In the genomic region with DNA sequence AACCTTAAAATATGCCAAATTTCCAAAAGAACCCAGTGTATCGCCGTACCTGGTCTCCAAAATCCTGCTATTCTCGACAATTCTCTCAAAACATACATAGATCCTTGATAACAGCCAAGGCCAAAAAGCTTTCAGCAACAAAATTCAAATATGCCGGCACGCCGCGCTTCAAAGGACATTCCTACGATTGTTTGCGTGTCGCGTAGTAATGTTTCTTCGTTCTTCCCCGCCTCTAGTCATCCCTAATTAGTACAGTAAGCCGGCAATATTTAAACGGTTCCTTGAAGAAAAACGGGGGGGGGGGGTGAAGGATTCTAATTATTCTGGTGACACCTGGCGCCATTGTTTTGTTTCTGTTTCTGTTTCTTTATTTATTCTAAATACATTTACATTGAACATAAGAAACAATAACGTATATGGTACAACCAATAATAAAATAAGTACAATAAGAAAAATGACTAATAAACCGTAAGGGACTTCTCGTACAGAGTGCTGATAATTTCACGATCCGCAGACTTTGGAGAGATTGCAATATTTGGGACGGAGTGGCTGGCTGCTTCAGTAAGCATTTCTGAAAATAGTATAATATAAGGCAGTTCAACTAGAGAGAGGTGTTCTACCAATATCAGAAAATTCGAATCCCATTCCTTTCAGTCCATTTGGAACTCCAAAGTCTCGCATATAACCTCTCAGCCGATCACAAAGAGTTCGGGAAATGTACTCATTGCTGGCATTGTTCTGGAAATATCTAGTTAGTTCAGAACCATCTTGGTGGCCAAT, we compare ENCODE assay signal across 3 worm cellular contexts.
TF ChIP-seq lines count a peak whose summit lies in the region.

No protein-coding gene starts in this region.

TF ChIP-seq in whole organism, L1 larva, 84 proteins besides CTCF, POLR2A, EP300 and RAD21 (continued from another document):
- TF ChIP-seq hlh-4 (tag; optimal IDR thresholded peaks at IDR 0.05; lab: Kevin White, UChicago) (no peak), nhr-71 (tag; optimal IDR thresholded peaks at IDR 0.05; lab: Kevin White, UChicago) (peak; percentile 34), elt-2 (tag; optimal IDR thresholded peaks at IDR 0.05; lab: Kevin White, UChicago) (peak; percentile 68), swsn-7 (tag; optimal IDR thresholded peaks at IDR 0.05; lab: Kevin White, UChicago) (no peak), C16A3.4 (tag; optimal IDR thresholded peaks at IDR 0.05; lab: Kevin White, UChicago) (no peak)

TF ChIP-seq in whole organism, L4 larva, 104 proteins besides CTCF, POLR2A, EP300 and RAD21 (continued from another document):
- TF ChIP-seq lir-3 (tag; optimal IDR thresholded peaks at IDR 0.05; lab: Kevin White, UChicago) (no peak), nhr-6 (tag; optimal IDR thresholded peaks at IDR 0.05; lab: Kevin White, UChicago) (no peak), dve-1 (tag; optimal IDR thresholded peaks at IDR 0.05; lab: Kevin White, UChicago; ENCODE audit: insufficient read depth) (peak; percentile 65), cey-2 (tag; optimal IDR thresholded peaks at IDR 0.05; lab: Kevin White, UChicago; ENCODE audit: borderline replicate concordance, insufficient read depth) (no peak), duxl-1 (tag; optimal IDR thresholded peaks at IDR 0.05; lab: Kevin White, UChicago; ENCODE audit: poor library complexity) (peak; percentile 63), aha-1 (tag; lab: Kevin White, UChicago) (peak; percentile 73), skn-1 (tag; optimal IDR thresholded peaks at IDR 0.05; lab: Kevin White, UChicago) (no peak), lin-39 (tag; optimal IDR thresholded peaks at IDR 0.05; lab: Kevin White, UChicago) (no peak), hlh-11 (tag; optimal IDR thresholded peaks at IDR 0.05; lab: Kevin White, UChicago) (peak; percentile 53), ceh-44 (GFP tag; IDR thresholded peaks at IDR 0.05; lab: Robert Waterston, UW) (no peak), daf-8 (GFP tag; IDR thresholded peaks at IDR 0.05; lab: Robert Waterston, UW) (no peak), spr-1 (tag; optimal IDR thresholded peaks at IDR 0.05; lab: Kevin White, UChicago) (no peak), attf-4 (tag; optimal IDR thresholded peaks at IDR 0.05; lab: Kevin White, UChicago) (no peak), Y5F2A.4 (GFP tag; optimal IDR thresholded peaks at IDR 0.05; lab: Kevin White, UChicago) (peak; percentile 33), fkh-10 (GFP tag; optimal IDR thresholded peaks at IDR 0.05; lab: Kevin White, UChicago) (no peak), ceh-82 (tag; optimal IDR thresholded peaks at IDR 0.05; lab: Kevin White, UChicago) (no peak), Y48G9A.11 (GFP tag; IDR thresholded peaks at IDR 0.05; lab: Robert Waterston, UW) (0 out of 2 replicates have a peak, but pooled peaks have one; percentile 19), lin-38 (GFP tag; IDR thresholded peaks at IDR 0.05; lab: Robert Waterston, UW) (peak; percentile 71), daf-16 (GFP tag; optimal IDR thresholded peaks at IDR 0.05; lab: Kevin White, UChicago) (peak in 1 of 2 experiments; percentile 15), daf-16 (tag; optimal IDR thresholded peaks at IDR 0.05; lab: Kevin White, UChicago) (peak; percentile 34), nhr-102 (tag; optimal IDR thresholded peaks at IDR 0.05; lab: Kevin White, UChicago) (peak; percentile 65), pha-4 (GFP tag; IDR thresholded peaks at IDR 0.05; lab: Robert Waterston, UW) (peak; percentile 15; the same call in 1 of the 2 replicates), pha-4 (tag; optimal IDR thresholded peaks at IDR 0.05; lab: Kevin White, UChicago) (no peak), dmd-6 (GFP tag; IDR thresholded peaks at IDR 0.05; lab: Robert Waterston, UW) (peak; percentile 45), daf-19 (GFP tag; conservative IDR thresholded peaks at IDR 0.05; lab: Robert Waterston, UW) (no peak), hmg-1.1 (GFP tag; IDR thresholded peaks at IDR 0.05; lab: Robert Waterston, UW) (peak; percentile 30; the same call in 1 of the 2 replicates), snpc-1.2 (GFP tag; IDR thresholded peaks at IDR 0.05; lab: Robert Waterston, UW) (0 out of 2 replicates have a peak, but pooled peaks have one; percentile 24), nhr-111 (GFP tag; optimal IDR thresholded peaks at IDR 0.05; lab: Kevin White, UChicago) (peak; percentile 18), mxl-2 (GFP tag; conservative IDR thresholded peaks at IDR 0.05; lab: Robert Waterston, UW) (0 out of 2 replicates have a peak, but pooled peaks have one; percentile 20), pqm-1 (tag; optimal IDR thresholded peaks at IDR 0.05; lab: Kevin White, UChicago) (no peak), zip-11 (GFP tag; IDR thresholded peaks at IDR 0.05; lab: Robert Waterston, UW) (no peak), fos-1 (tag; optimal IDR thresholded peaks at IDR 0.05; lab: Kevin White, UChicago) (no peak), ceh-62 (tag; optimal IDR thresholded peaks at IDR 0.05; lab: Kevin White, UChicago) (no peak), F26F4.8 (GFP tag; conservative IDR thresholded peaks at IDR 0.05; lab: Robert Waterston, UW) (no peak), zip-2 (tag; optimal IDR thresholded peaks at IDR 0.05; lab: Kevin White, UChicago) (no peak), R02D3.7 (tag; optimal IDR thresholded peaks at IDR 0.05; lab: Kevin White, UChicago) (no peak), zag-1 (tag; optimal IDR thresholded peaks at IDR 0.05; lab: Kevin White, UChicago) (no peak), sdz-12 (GFP tag; optimal IDR thresholded peaks at IDR 0.05; lab: Kevin White, UChicago) (no peak), zfp-2 (tag; optimal IDR thresholded peaks at IDR 0.05; lab: Kevin White, UChicago) (no peak), hif-1 (tag; optimal IDR thresholded peaks at IDR 0.05; lab: Kevin White, UChicago) (no peak), mep-1 (tag; optimal IDR thresholded peaks at IDR 0.05; lab: Kevin White, UChicago) (peak; percentile 21), lin-15B (tag; optimal IDR thresholded peaks at IDR 0.05; lab: Kevin White, UChicago) (no peak)

TF ChIP-seq in whole organism, young adult, 124 proteins besides CTCF, POLR2A, EP300 and RAD21 (continued from another document and continues in another):
- TF ChIP-seq madf-3 (GFP tag; IDR thresholded peaks at IDR 0.05; lab: Robert Waterston, UW) (0 out of 2 replicates have a peak, but pooled peaks have one; percentile 62), madf-10 (tag; optimal IDR thresholded peaks at IDR 0.05; lab: Kevin White, UChicago) (peak; percentile 73), F10E7.11 (tag; optimal IDR thresholded peaks at IDR 0.05; lab: Kevin White, UChicago) (no peak), lir-1 (GFP tag; conservative IDR thresholded peaks at IDR 0.05; lab: Robert Waterston, UW) (no peak), snpc-1.1 (tag; optimal IDR thresholded peaks at IDR 0.05; lab: Kevin White, UChicago; ENCODE audit: insufficient read depth) (no peak), aptf-3 (GFP tag; IDR thresholded peaks at IDR 0.05; lab: Robert Waterston, UW) (no peak), atf-7 (tag; optimal IDR thresholded peaks at IDR 0.05; lab: Kevin White, UChicago) (peak; percentile 60), F39B2.1 (GFP tag; IDR thresholded peaks at IDR 0.05; lab: Robert Waterston, UW) (0 out of 2 replicates have a peak, but pooled peaks have one; percentile 20), pbrm-1 (GFP tag; IDR thresholded peaks at IDR 0.05; lab: Robert Waterston, UW) (peak; percentile 54; the same call in 1 of the 2 replicates), ceh-91 (GFP tag; IDR thresholded peaks at IDR 0.05; lab: Robert Waterston, UW) (no peak), K11D2.4 (GFP tag; IDR thresholded peaks at IDR 0.05; lab: Robert Waterston, UW) (peak; percentile 49; the same call in 1 of the 2 replicates), T26A5.8 (tag; optimal IDR thresholded peaks at IDR 0.05; lab: Kevin White, UChicago) (no peak), tlf-1 (GFP tag; optimal IDR thresholded peaks at IDR 0.05; lab: Kevin White, UChicago) (peak; percentile 83), cebp-1 (GFP tag; IDR thresholded peaks at IDR 0.05; lab: Robert Waterston, UW) (no peak), cebp-1 (tag; optimal IDR thresholded peaks at IDR 0.05; lab: Kevin White, UChicago) (peak; percentile 58), ets-4 (GFP tag; optimal IDR thresholded peaks at IDR 0.05; lab: Kevin White, UChicago) (no peak), sea-2 (GFP tag; IDR thresholded peaks at IDR 0.05; lab: Robert Waterston, UW) (no peak), akir-1 (GFP tag; optimal IDR thresholded peaks at IDR 0.05; lab: Kevin White, UChicago) (no peak), K12H6.12 (tag; optimal IDR thresholded peaks at IDR 0.05; lab: Kevin White, UChicago) (no peak), nfya-1 (tag; optimal IDR thresholded peaks at IDR 0.05; lab: Kevin White, UChicago; ENCODE audit: borderline replicate concordance, insufficient read depth) (no peak), ama-1 (optimal IDR thresholded peaks at IDR 0.05; lab: Kevin White, UChicago) (peak; percentile 50), ama-1 (GFP tag; optimal IDR thresholded peaks at IDR 0.05; lab: Kevin White, UChicago) (no peak), somi-1 (GFP tag; optimal IDR thresholded peaks at IDR 0.05; lab: Kevin White, UChicago) (no peak), ceh-58 (GFP tag; IDR thresholded peaks at IDR 0.05; lab: Robert Waterston, UW) (no peak), F23B12.7 (tag; optimal IDR thresholded peaks at IDR 0.05; lab: Kevin White, UChicago; ENCODE audit: insufficient read depth) (no peak), lsy-27 (tag; optimal IDR thresholded peaks at IDR 0.05; lab: Kevin White, UChicago; ENCODE audit: borderline replicate concordance, insufficient read depth) (no peak), gei-17 (GFP tag; optimal IDR thresholded peaks at IDR 0.05; lab: Kevin White, UChicago) (peak; percentile 47), Y53G8AR.9 (GFP tag; conservative IDR thresholded peaks at IDR 0.05; lab: Robert Waterston, UW) (no peak; the same call in none of the 2 replicates), bed-2 (GFP tag; IDR thresholded peaks at IDR 0.05; lab: Robert Waterston, UW) (no peak), nhr-27 (tag; optimal IDR thresholded peaks at IDR 0.05; lab: Kevin White, UChicago) (no peak), cebp-2 (GFP tag; IDR thresholded peaks at IDR 0.05; lab: Robert Waterston, UW) (0 out of 2 replicates have a peak, but pooled peaks have one; percentile 51), B0019.2 (GFP tag; conservative IDR thresholded peaks at IDR 0.05; lab: Robert Waterston, UW) (no peak), ccch-3 (GFP tag; optimal IDR thresholded peaks at IDR 0.05; lab: Kevin White, UChicago) (no peak), Y79H2A.3 (GFP tag; conservative IDR thresholded peaks at IDR 0.05; lab: Robert Waterston, UW) (no peak), Y56A3A.18 (GFP tag; IDR thresholded peaks at IDR 0.05; lab: Robert Waterston, UW) (peak; percentile 92), dpl-1 (GFP tag; optimal IDR thresholded peaks at IDR 0.05; lab: Kevin White, UChicago) (no peak), F33H1.4 (GFP tag; IDR thresholded peaks at IDR 0.05; lab: Robert Waterston, UW) (no peak), unc-130 (GFP tag; optimal IDR thresholded peaks at IDR 0.05; lab: Kevin White, UChicago) (no peak), nhr-179 (tag; optimal IDR thresholded peaks at IDR 0.05; lab: Kevin White, UChicago) (no peak), ztf-25 (GFP tag; IDR thresholded peaks at IDR 0.05; lab: Robert Waterston, UW) (no peak), ztf-28 (GFP tag; IDR thresholded peaks at IDR 0.05; lab: Robert Waterston, UW) (no peak), nhr-80 (tag; optimal IDR thresholded peaks at IDR 0.05; lab: Kevin White, UChicago) (peak; percentile 71), him-1 (tag; optimal IDR thresholded peaks at IDR 0.05; lab: Kevin White, UChicago) (no peak), Y95B8A.8 (GFP tag; IDR thresholded peaks at IDR 0.05; lab: Robert Waterston, UW) (no peak), ekl-4 (GFP tag; IDR thresholded peaks at IDR 0.05; lab: Robert Waterston, UW) (peak; percentile 71), repo-1 (tag; optimal IDR thresholded peaks at IDR 0.05; lab: Kevin White, UChicago) (peak; percentile 96), B0035.1 (tag; optimal IDR thresholded peaks at IDR 0.05; lab: Kevin White, UChicago) (peak; percentile 49), fkh-3 (tag; optimal IDR thresholded peaks at IDR 0.05; lab: Kevin White, UChicago) (no peak), aptf-2 (GFP tag; conservative IDR thresholded peaks at IDR 0.05; lab: Robert Waterston, UW) (no peak), lag-1 (GFP tag; IDR thresholded peaks at IDR 0.05; lab: Robert Waterston, UW) (no peak), ceh-40 (GFP tag; IDR thresholded peaks at IDR 0.05; lab: Robert Waterston, UW) (no peak), F57A8.1 (GFP tag; optimal IDR thresholded peaks at IDR 0.05; lab: Kevin White, UChicago) (no peak), rpc-1 (optimal IDR thresholded peaks at IDR 0.05; lab: Kevin White, UChicago) (no peak), rpc-1 (tag; optimal IDR thresholded peaks at IDR 0.05; lab: Kevin White, UChicago) (no peak), ceh-27 (GFP tag; optimal IDR thresholded peaks at IDR 0.05; lab: Kevin White, UChicago) (no peak), ZK185.1 (tag; optimal IDR thresholded peaks at IDR 0.05; lab: Kevin White, UChicago; ENCODE audit: poor library complexity, severe bottlenecking) (peak; percentile 48), dox-1 (GFP tag; IDR thresholded peaks at IDR 0.05; lab: Robert Waterston, UW) (0 out of 2 replicates have a peak, but pooled peaks have one; percentile 41), ztf-22 (GFP tag; optimal IDR thresholded peaks at IDR 0.05; lab: Kevin White, UChicago) (peak; percentile 28), attf-3 (GFP tag; conservative IDR thresholded peaks at IDR 0.05; lab: Robert Waterston, UW) (no peak), T07F8.4 (tag; optimal IDR thresholded peaks at IDR 0.05; lab: Kevin White, UChicago) (no peak), ztf-3 (GFP tag; optimal IDR thresholded peaks at IDR 0.05; lab: Kevin White, UChicago) (no peak), ceh-100 (GFP tag; IDR thresholded peaks at IDR 0.05; lab: Robert Waterston, UW) (no peak), ceh-79 (tag; optimal IDR thresholded peaks at IDR 0.05; lab: Kevin White, UChicago) (no peak), egrh-3 (GFP tag; IDR thresholded peaks at IDR 0.05; lab: Robert Waterston, UW) (no peak), bed-1 (GFP tag; IDR thresholded peaks at IDR 0.05; lab: Robert Waterston, UW) (no peak), ztf-18 (tag; optimal IDR thresholded peaks at IDR 0.05; lab: Kevin White, UChicago) (no peak), zfh-2 (GFP tag; conservative IDR thresholded peaks at IDR 0.05; lab: Robert Waterston, UW) (no peak), madf-8 (GFP tag; conservative IDR thresholded peaks at IDR 0.05; lab: Robert Waterston, UW) (no peak), Y67H2A.10 (GFP tag; conservative IDR thresholded peaks at IDR 0.05; lab: Robert Waterston, UW) (no peak), xnd-1 (tag; optimal IDR thresholded peaks at IDR 0.05; lab: Kevin White, UChicago) (no peak), zim-3 (tag; optimal IDR thresholded peaks at IDR 0.05; lab: Kevin White, UChicago) (no peak), nfya-2 (GFP tag; IDR thresholded peaks at IDR 0.05; lab: Robert Waterston, UW) (no peak), C17E4.6 (GFP tag; IDR thresholded peaks at IDR 0.05; lab: Robert Waterston, UW) (no peak), egl-18 (GFP tag; IDR thresholded peaks at IDR 0.05; lab: Robert Waterston, UW) (no peak), ztf-26 (tag; optimal IDR thresholded peaks at IDR 0.05; lab: Kevin White, UChicago) (peak; percentile 77), let-526 (GFP tag; IDR thresholded peaks at IDR 0.05; lab: Robert Waterston, UW) (no peak), let-607 (tag; optimal IDR thresholded peaks at IDR 0.05; lab: Kevin White, UChicago) (peak; percentile 3 to 20), die-1 (tag; optimal IDR thresholded peaks at IDR 0.05; lab: Kevin White, UChicago) (no peak), ztf-6 (GFP tag; IDR thresholded peaks at IDR 0.05; lab: Robert Waterston, UW) (no peak), lin-40 (tag; optimal IDR thresholded peaks at IDR 0.05; lab: Kevin White, UChicago) (no peak), sdz-38 (tag; optimal IDR thresholded peaks at IDR 0.05; lab: Kevin White, UChicago) (no peak), chd-7 (tag; optimal IDR thresholded peaks at IDR 0.05; lab: Kevin White, UChicago) (peak; percentile 84)
